Worm (Caenorhabditis elegans) whole organism, L3 larva: ENCODE measurements around the gene C16C10.13.

Source experiments
- R02D3.7 ChIP-seq: fragments of 150-350 bp; optimal IDR thresholded peaks from 2 replicates; lab custom pipeline; 2014; ENCODE audit warnings: missing biosample characterization, missing genetic modification characterization
- ZK546.5 ChIP-seq: sonication (generic microtip); optimal IDR thresholded peaks from 2 replicates; lab custom pipeline; 2017; ENCODE audit warnings: missing biosample characterization, missing genetic modification characterization
- aly-2 ChIP-seq: fragments of 150-350 bp; optimal IDR thresholded peaks from 2 replicates; lab custom pipeline; 2014; ENCODE audit warnings: missing biosample characterization, missing genetic modification characterization
- ama-1 ChIP-seq: fragments of 150-350 bp; optimal IDR thresholded peaks from 2 replicates; lab custom pipeline; 2018
- ceh-16 ChIP-seq: sonication (generic microtip); optimal IDR thresholded peaks from 2 replicates; lab custom pipeline; 2017; ENCODE audit warnings: missing biosample characterization, missing genetic modification characterization
- ceh-28 ChIP-seq: fragments of 150-350 bp; optimal IDR thresholded peaks from 2 replicates; lab custom pipeline; 2014; ENCODE audit warnings: missing biosample characterization, missing genetic modification reagents, missing genetic modification characterization
- ceh-82 ChIP-seq: fragments of 150-350 bp; optimal IDR thresholded peaks from 2 replicates; lab custom pipeline; 2014; ENCODE audit warnings: missing biosample characterization, missing genetic modification characterization
- ceh-9 ChIP-seq: sonication (generic microtip); optimal IDR thresholded peaks from 2 replicates; lab custom pipeline; 2018; ENCODE audit warnings: missing biosample characterization, missing genetic modification characterization
- daf-12 ChIP-seq: fragments of 150-350 bp; optimal IDR thresholded peaks from 2 replicates; lab custom pipeline; 2014; ENCODE audit warnings: missing biosample characterization, missing genetic modification reagents, missing genetic modification characterization
- egl-27 ChIP-seq: sonication (generic microtip); optimal IDR thresholded peaks from 4 replicates; lab custom pipeline; 2017; ENCODE audit warnings: missing biosample characterization, missing genetic modification reagents, missing genetic modification characterization
- egl-5 ChIP-seq: fragments of 150-350 bp; optimal IDR thresholded peaks from 2 replicates; lab custom pipeline; 2017; ENCODE audit warnings: missing biosample characterization, missing genetic modification reagents, missing genetic modification characterization, inconsistent platforms
- elt-1 ChIP-seq: fragments of 150-350 bp; optimal IDR thresholded peaks from 2 replicates; lab custom pipeline; 2014; ENCODE audit warnings: missing biosample characterization, missing genetic modification characterization
- elt-2 ChIP-seq: sonication (generic microtip); optimal IDR thresholded peaks from 2 replicates; lab custom pipeline; 2016; ENCODE audit warnings: missing genetic modification reagents, mild to moderate bottlenecking, missing genetic modification characterization, missing compliant biosample characterization
- elt-3 ChIP-seq, 3 experiments: fragments of 150-350 bp in 1 of 3; sonication (generic microtip) in 2 of 3; optimal IDR thresholded peaks; 2 replicates in 2 of 3; 4 replicates in 1 of 3; lab custom pipeline; 2014 to 2017; ENCODE audit warnings: missing biosample characterization in 3 of 3, missing genetic modification characterization in 3 of 3
- eor-1 ChIP-seq, 2 experiments: fragments of 150-350 bp; optimal IDR thresholded peaks; 2 replicates each; lab custom pipeline; 2014 to 2018; ENCODE audit warnings: missing biosample characterization in 2 of 2, missing genetic modification characterization in 2 of 2
- fkh-10 ChIP-seq: sonication (generic microtip); optimal IDR thresholded peaks from 2 replicates; lab custom pipeline; 2017; ENCODE audit warnings: missing biosample characterization, missing genetic modification reagents, missing genetic modification characterization
- fkh-2 ChIP-seq: fragments of 150-350 bp; optimal IDR thresholded peaks from 2 replicates; lab custom pipeline; 2014; ENCODE audit warnings: missing biosample characterization, missing genetic modification reagents, missing genetic modification characterization
- fos-1 ChIP-seq: fragments of 150-350 bp; optimal IDR thresholded peaks from 2 replicates; lab custom pipeline; 2014; ENCODE audit warnings: missing biosample characterization, missing genetic modification characterization
- hmg-11 ChIP-seq: sonication (generic microtip); optimal IDR thresholded peaks from 2 replicates; lab custom pipeline; 2016; ENCODE audit warnings: missing genetic modification characterization, missing compliant biosample characterization
- jun-1 ChIP-seq: fragments of 150-350 bp; optimal IDR thresholded peaks from 2 replicates; lab custom pipeline; 2014; ENCODE audit warnings: missing biosample characterization, missing genetic modification reagents, missing genetic modification characterization
- lin-15B ChIP-seq: fragments of 150-350 bp; optimal IDR thresholded peaks from 2 replicates; lab custom pipeline; 2014; ENCODE audit warnings: missing biosample characterization, missing genetic modification characterization
- lin-39 ChIP-seq: fragments of 150-350 bp; optimal IDR thresholded peaks from 2 replicates; lab custom pipeline; 2018; ENCODE audit warnings: missing biosample characterization, missing genetic modification reagents, missing genetic modification characterization
- lsy-12 ChIP-seq: sonication (generic microtip); optimal IDR thresholded peaks from 2 replicates; lab custom pipeline; 2016; ENCODE audit warnings: mild to moderate bottlenecking, missing genetic modification characterization, missing compliant biosample characterization
- mml-1 ChIP-seq: fragments of 150-350 bp; sonication (generic microtip); optimal IDR thresholded peaks from 3 replicates; lab custom pipeline; 2014; ENCODE audit warnings: missing biosample characterization, missing genetic modification characterization
- nfya-1 ChIP-seq: sonication (generic microtip); optimal IDR thresholded peaks from 2 replicates; lab custom pipeline; 2017; ENCODE audit warnings: missing genetic modification characterization, mild to moderate bottlenecking, missing compliant biosample characterization, antibody characterized with exemption, moderate library complexity; ENCODE audit not compliant: insufficient read depth
- nhr-11 ChIP-seq: fragments of 150-350 bp; optimal IDR thresholded peaks from 2 replicates; lab custom pipeline; 2014; ENCODE audit warnings: missing biosample characterization, missing genetic modification characterization
- nhr-12 ChIP-seq: fragments of 150-350 bp; optimal IDR thresholded peaks from 2 replicates; lab custom pipeline; 2014; ENCODE audit warnings: missing biosample characterization, missing genetic modification characterization
- nhr-23 ChIP-seq: fragments of 150-350 bp; optimal IDR thresholded peaks from 2 replicates; lab custom pipeline; 2014; ENCODE audit warnings: missing biosample characterization, missing genetic modification reagents, missing genetic modification characterization
- nhr-237 ChIP-seq: fragments of 150-350 bp; optimal IDR thresholded peaks from 2 replicates; lab custom pipeline; 2014; ENCODE audit warnings: missing biosample characterization, missing genetic modification characterization
- nhr-25 ChIP-seq: sonication (generic microtip); optimal IDR thresholded peaks from 2 replicates; lab custom pipeline; 2017; ENCODE audit warnings: missing biosample characterization, missing genetic modification characterization
- nhr-28 ChIP-seq: fragments of 150-350 bp; optimal IDR thresholded peaks from 2 replicates; lab custom pipeline; 2014; ENCODE audit warnings: missing biosample characterization, missing genetic modification characterization
- nhr-43 ChIP-seq: sonication (generic microtip); optimal IDR thresholded peaks from 2 replicates; lab custom pipeline; 2016; ENCODE audit warnings: mild to moderate bottlenecking, missing genetic modification characterization, missing compliant biosample characterization; ENCODE audit not compliant: poor library complexity, severe bottlenecking
- nhr-67 ChIP-seq: fragments of 150-350 bp; optimal IDR thresholded peaks from 2 replicates; lab custom pipeline; 2014; ENCODE audit warnings: missing biosample characterization, missing genetic modification characterization
- nhr-76 ChIP-seq: fragments of 150-350 bp; sonication (generic microtip); optimal IDR thresholded peaks from 5 replicates; lab custom pipeline; 2014; ENCODE audit warnings: missing biosample characterization, missing genetic modification characterization
- pha-4 ChIP-seq: fragments of 150-350 bp; optimal IDR thresholded peaks from 2 replicates; lab custom pipeline; 2014; ENCODE audit warnings: missing biosample characterization, missing genetic modification reagents, missing genetic modification characterization
- pqm-1 ChIP-seq: fragments of 150-350 bp; optimal IDR thresholded peaks from 2 replicates; lab custom pipeline; 2017; ENCODE audit warnings: missing biosample characterization, missing genetic modification characterization, inconsistent platforms
- sea-2 ChIP-seq: fragments of 150-350 bp; sonication (generic microtip); optimal IDR thresholded peaks from 4 replicates; lab custom pipeline; 2014; ENCODE audit warnings: missing biosample characterization, missing genetic modification reagents, missing genetic modification characterization
- snpc-4 ChIP-seq: fragments of 150-350 bp; optimal IDR thresholded peaks from 2 replicates; lab custom pipeline; 2014; ENCODE audit warnings: missing biosample characterization, missing genetic modification characterization
- tbx-2 ChIP-seq: sonication (generic microtip); optimal IDR thresholded peaks from 2 replicates; lab custom pipeline; 2016; ENCODE audit warnings: mild to moderate bottlenecking, missing genetic modification characterization, missing compliant biosample characterization
- unc-39 ChIP-seq: sonication (generic microtip); optimal IDR thresholded peaks from 4 replicates; lab custom pipeline; 2017; ENCODE audit warnings: missing biosample characterization, missing genetic modification characterization
- unc-62 ChIP-seq: fragments of 150-350 bp; sonication (generic microtip); optimal IDR thresholded peaks from 4 replicates; lab custom pipeline; 2014; ENCODE audit warnings: missing biosample characterization, missing genetic modification reagents, missing genetic modification characterization
- ztf-11 ChIP-seq: fragments of 150-350 bp; optimal IDR thresholded peaks from 2 replicates; lab custom pipeline; 2014; ENCODE audit warnings: missing biosample characterization, missing genetic modification characterization
- ztf-4 ChIP-seq: fragments of 150-350 bp; optimal IDR thresholded peaks from 2 replicates; lab custom pipeline; 2014; ENCODE audit warnings: missing biosample characterization, missing genetic modification characterization

Gene C16C10.13

DNA sequence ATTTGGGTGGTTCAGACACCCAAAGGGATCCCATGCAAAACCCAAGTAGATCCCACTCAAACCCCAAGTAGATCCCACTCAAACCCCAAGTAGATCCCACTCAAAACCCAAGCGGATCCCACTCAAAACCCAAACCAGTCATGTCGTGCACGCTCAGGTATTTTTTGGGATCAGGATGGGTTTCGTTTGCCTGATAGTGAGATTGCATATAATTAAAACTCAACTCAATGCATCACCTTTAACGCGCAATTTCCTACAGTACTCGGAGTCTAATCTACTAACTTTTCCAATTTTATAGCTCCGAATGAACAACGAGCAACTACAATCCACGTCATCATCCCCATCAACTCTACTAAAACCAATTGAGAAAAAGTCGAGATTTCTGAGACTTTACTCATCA lies 32.9 kb downstream of the C16C10.13 start, which contains the start of gene phlp-2:
phlp-2 (plus strand) TSS at position 301 of the 400 bp plus-strand sequence.
- TF ChIP-seq nhr-43 = no peak
- TF ChIP-seq ceh-28 (tag; lab: Kevin White, UChicago) = no peak
- TF ChIP-seq nhr-76 (tag; lab: Kevin White, UChicago) = no peak
- TF ChIP-seq, all 47 proteins: peak for 0

DNA sequence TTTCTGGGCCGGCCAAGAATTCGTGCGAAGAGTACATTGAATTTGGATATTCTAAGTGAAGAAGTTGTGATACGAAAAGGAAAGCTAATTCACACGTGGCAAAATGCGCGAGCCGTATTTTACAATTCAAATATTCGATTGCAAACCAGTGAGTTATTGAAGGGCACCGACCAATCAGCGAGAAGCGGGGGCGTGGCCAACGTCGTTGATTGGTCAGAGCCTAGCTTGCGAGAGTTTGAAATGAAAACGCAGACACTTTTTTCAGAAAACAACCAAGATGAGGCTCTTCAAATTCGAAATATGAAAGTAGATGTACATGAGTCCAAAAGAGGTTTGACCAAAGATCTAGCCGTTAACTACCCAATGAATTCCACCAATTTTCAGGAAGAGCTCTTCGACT lies 34.4 kb downstream of the C16C10.13 start:
- TF ChIP-seq ama-1 (lab: Kevin White, UChicago) = no peak
- TF ChIP-seq nhr-28 (tag; lab: Kevin White, UChicago) = no peak
- TF ChIP-seq ztf-11 (tag; lab: Kevin White, UChicago) = no peak
- no peak for TF ChIP-seq nhr-237 (tag; lab: Kevin White, UChicago)
- TF ChIP-seq nfya-1 (tag; lab: Kevin White, UChicago) = peak; percentile 93

DNA sequence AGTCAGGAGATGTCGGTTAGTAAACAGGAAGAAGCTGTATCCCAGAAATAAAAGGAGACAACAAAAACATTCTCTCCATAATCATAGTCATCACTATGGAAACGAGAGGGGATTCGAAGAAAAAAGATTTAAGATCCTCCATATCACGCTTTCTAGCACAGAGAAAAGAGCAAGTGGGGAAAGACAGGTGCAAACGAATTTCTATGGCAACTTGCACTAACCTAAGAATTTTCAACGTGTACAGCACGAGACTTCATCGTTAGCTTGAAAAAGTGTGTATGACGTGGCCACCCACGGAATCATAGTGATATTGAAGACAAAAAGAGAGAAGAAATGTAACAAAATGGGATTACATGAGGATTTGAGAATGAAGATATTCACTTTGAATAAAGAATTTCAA lies 44.6 kb downstream of the C16C10.13 start:
- no peak for TF ChIP-seq nhr-67 (tag; lab: Kevin White, UChicago)
- TF ChIP-seq nhr-28 (tag; lab: Kevin White, UChicago) = no peak

DNA sequence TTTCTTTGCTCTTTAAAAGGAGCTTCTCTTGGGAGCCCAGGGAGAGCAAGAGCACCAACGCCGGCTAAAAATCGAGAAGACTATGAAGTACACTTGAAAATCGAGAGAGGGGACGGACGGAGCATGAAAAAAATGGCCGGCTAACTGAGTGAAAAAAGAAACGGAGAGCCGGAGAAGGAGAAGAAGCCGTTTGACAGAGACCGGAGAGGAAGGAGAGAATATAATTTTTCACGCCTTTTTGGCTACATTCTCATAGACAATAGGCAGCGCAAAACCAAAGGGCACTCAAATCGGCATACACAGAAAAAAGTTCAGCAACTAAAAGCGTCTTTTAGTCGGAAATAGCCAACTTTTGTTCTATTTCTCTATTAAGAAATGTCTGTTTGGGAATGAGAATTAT lies 45.3 kb downstream of the C16C10.13 start:
- no peak for TF ChIP-seq fkh-2 (tag; lab: Kevin White, UChicago)
- TF ChIP-seq nhr-25 (tag; lab: Kevin White, UChicago) = no peak
- TF ChIP-seq nfya-1 (tag; lab: Kevin White, UChicago) = peak; percentile 30
- TF ChIP-seq, all 47 proteins: peak for 1

DNA sequence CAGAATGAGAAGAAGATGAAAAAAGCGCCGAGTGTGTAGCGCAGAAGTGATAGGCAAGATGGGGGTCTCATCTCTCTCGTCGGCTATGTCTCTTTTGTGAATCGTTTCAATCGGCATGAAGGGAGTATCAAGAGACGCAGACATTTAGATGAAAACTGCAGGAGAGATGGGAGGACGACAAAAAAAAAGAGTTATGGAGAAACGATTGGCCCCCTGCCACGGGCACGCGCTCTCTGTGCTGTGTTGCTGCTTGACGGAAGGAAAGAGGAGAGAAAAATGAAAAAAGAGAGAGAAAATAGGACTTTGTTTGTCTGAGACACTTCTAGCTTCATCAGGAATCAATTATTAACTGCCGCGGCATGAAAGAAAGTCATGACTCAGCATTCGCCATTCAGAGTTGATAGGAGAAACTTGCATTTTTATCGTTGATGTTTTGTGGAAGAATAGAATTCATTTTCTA lies 47.5 kb downstream of the C16C10.13 start:
- TF ChIP-seq nhr-67 (tag; lab: Kevin White, UChicago) (no peak), elt-3 (tag; optimal IDR thresholded peaks at IDR 0.05; lab: Kevin White, UChicago) (no peak), nhr-237 (tag; lab: Kevin White, UChicago) (no peak), pha-4 (peak; percentile 81), lin-15B (peak; percentile 58), ceh-82 (tag; lab: Kevin White, UChicago) (peak; percentile 28), fkh-2 (tag; lab: Kevin White, UChicago) (peak; percentile 41), unc-62 (GFP tag; lab: Kevin White, UChicago) (peak; percentile 49), lsy-12 (tag; lab: Kevin White, UChicago) (peak; percentile 2), nhr-11 (tag; lab: Kevin White, UChicago) (peak; percentile 88), fkh-10 (GFP tag; lab: Kevin White, UChicago) (no peak), nhr-43 (peak; percentile 51), daf-12 (tag; lab: Kevin White, UChicago) (no peak), ceh-9 (tag; lab: Kevin White, UChicago) (no peak), nfya-1 (tag; lab: Kevin White, UChicago) (peak; percentile 95), nhr-25 (tag; lab: Kevin White, UChicago) (peak; percentile 20), ztf-4 (tag; lab: Kevin White, UChicago) (no peak), aly-2 (no peak), unc-39 (tag; lab: Kevin White, UChicago) (peak; percentile 14), pqm-1 (peak; percentile 62), ztf-11 (tag; lab: Kevin White, UChicago) (no peak), R02D3.7 (peak; percentile 35), mml-1 (tag; lab: Kevin White, UChicago) (no peak), elt-1 (tag; lab: Kevin White, UChicago) (peak; percentile 48), fos-1 (tag; lab: Kevin White, UChicago) (peak; percentile 45), ceh-28 (tag; lab: Kevin White, UChicago) (peak; percentile 27), tbx-2 (tag; lab: Kevin White, UChicago) (peak; percentile 71), egl-27 (tag; lab: Kevin White, UChicago) (peak; percentile 76), jun-1 (peak; percentile 93), sea-2 (GFP tag; lab: Kevin White, UChicago) (peak; percentile 38), egl-5 (tag; lab: Kevin White, UChicago) (peak; percentile 95), nhr-76 (tag; lab: Kevin White, UChicago) (no peak), nhr-23 (tag; lab: Kevin White, UChicago) (peak; percentile 26), nhr-12 (tag; lab: Kevin White, UChicago) (no peak), eor-1 (tag; optimal IDR thresholded peaks at IDR 0.05; lab: Kevin White, UChicago) (no peak), hmg-11 (tag; lab: Kevin White, UChicago) (peak; percentile 92), nhr-28 (tag; lab: Kevin White, UChicago) (no peak), elt-2 (tag; lab: Kevin White, UChicago) (peak; percentile 86), snpc-4 (tag; lab: Kevin White, UChicago) (peak; percentile 11), lin-39 (tag; lab: Kevin White, UChicago) (peak; percentile 95), ceh-16 (no peak), ZK546.5 (no peak)
